Worm (Caenorhabditis elegans): ENCODE data around the gene Y32F6B.9.

DNA sequence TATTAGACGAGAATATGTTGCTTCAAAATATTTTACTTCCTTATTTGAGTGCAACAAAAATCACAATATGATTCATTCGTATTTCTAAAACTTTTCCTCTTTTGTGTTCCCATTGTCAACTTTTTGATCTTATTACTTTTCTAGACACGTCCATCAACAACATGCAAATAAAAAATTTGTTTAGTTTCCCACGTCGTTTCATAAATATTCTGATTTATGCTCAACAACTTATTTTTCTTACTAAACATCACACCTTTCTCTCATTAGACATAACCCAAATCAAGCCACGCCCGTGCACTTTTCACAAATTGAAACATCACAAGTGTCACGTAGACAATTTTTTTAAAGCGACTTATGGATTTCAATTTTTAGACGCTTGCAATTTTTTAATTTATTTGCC is 8.7 kb upstream of the Y32F6B.9 start:
- TF ChIP-seq akir-1 (GFP tag; optimal IDR thresholded peaks at IDR 0.05) (no peak), madf-3 (GFP tag; IDR thresholded peaks at IDR 0.05) (no peak), xnd-1 (tag; optimal IDR thresholded peaks at IDR 0.05) (no peak), pha-4 (tag; optimal IDR thresholded peaks at IDR 0.05) (no peak), ztf-22 (GFP tag; optimal IDR thresholded peaks at IDR 0.05) (no peak), athp-1 (tag; optimal IDR thresholded peaks at IDR 0.05) (no peak), F37B4.10 (GFP tag; IDR thresholded peaks at IDR 0.05) (no peak), snpc-3.4 (tag; optimal IDR thresholded peaks at IDR 0.05) (no peak)

Data from whole organism, young adult.